Worm (Caenorhabditis elegans): ENCODE measurements around the gene umps-1.

- no peak for TF ChIP-seq him-1 (tag; optimal IDR thresholded peaks at IDR 0.05)
- no peak for TF ChIP-seq W03F9.2 (tag; optimal IDR thresholded peaks at IDR 0.05)
Measured at ce11 chrIII:10359916-10360315, 2.5 kb upstream of the umps-1 start.

Data from whole organism, L4/young adult.